Worm (Caenorhabditis elegans) whole organism, early embryonic: ENCODE results near the gene clec-67.

Source experiments
- ama-1 ChIP-seq: fragments of 150-350 bp; optimal IDR thresholded peaks from 2 replicates; lab custom pipeline; 2014
- ceh-36 ChIP-seq: sonication (generic microtip); optimal IDR thresholded peaks from 2 replicates; lab custom pipeline; 2016; ENCODE audit warnings: missing genetic modification characterization, inconsistent platforms, missing compliant biosample characterization
- flt-1 ChIP-seq: fragments of 200-800 bp; sonication (Bioruptor generic); IDR thresholded peaks from 2 replicates; pipeline ENCODE4 v1.3.6; 2022; ENCODE audit warnings: missing genetic modification characterization, missing compliant biosample characterization

ce11 chrIV:3899719-3900554 is 22.0 kb upstream of the clec-67 start, which contains the start of gene srz-62:
- no peak for TF ChIP-seq flt-1 (GFP tag; lab: Robert Waterston, UW)
- no peak for TF ChIP-seq ama-1 (lab: Kevin White, UChicago)
- no peak for TF ChIP-seq ceh-36 (tag; lab: Kevin White, UChicago)
